Fruit fly (Drosophila melanogaster) whole organism, wandering third instar larva: ENCODE measurements around the gene CG43739.

Experiments used
- Abd-B ChIP-seq: fragments of >200 bp; optimal IDR thresholded peaks from 2 replicates; lab custom pipeline; 2017; ENCODE audit warnings: missing biosample characterization, missing genetic modification characterization
- CG32264 ChIP-seq: fragments of 200-800 bp; sonication (Bioruptor generic); optimal IDR thresholded peaks from 2 replicates; lab custom pipeline; 2016; ENCODE audit warnings: missing biosample characterization, missing genetic modification characterization
- CG9705 ChIP-seq: fragments of 200-800 bp; sonication (Bioruptor generic); optimal IDR thresholded peaks from 2 replicates; lab custom pipeline; 2018; ENCODE audit warnings: missing biosample characterization, mild to moderate bottlenecking, missing genetic modification characterization
- CrebA ChIP-seq: fragments of 200-800 bp; sonication (Bioruptor generic); optimal IDR thresholded peaks from 2 replicates; lab custom pipeline; 2016; ENCODE audit warnings: missing biosample characterization, mild to moderate bottlenecking, missing genetic modification characterization, borderline replicate concordance
- Dfd ChIP-seq: fragments of >200 bp; optimal IDR thresholded peaks from 2 replicates; lab custom pipeline; 2017; ENCODE audit warnings: missing biosample characterization, missing genetic modification characterization
- Dif ChIP-seq: fragments of 200-275, 200-300 bp; sonication (Bioruptor generic); optimal IDR thresholded peaks from 2 replicates; lab custom pipeline; 2018; ENCODE audit warnings: missing biosample characterization, missing genetic modification characterization; ENCODE audit not compliant: partially characterized antibody
- GATAd ChIP-seq: sonication (Bioruptor generic); optimal IDR thresholded peaks from 2 replicates; lab custom pipeline; 2016; ENCODE audit warnings: missing biosample characterization, missing genetic modification characterization
- HLH106 ChIP-seq: fragments of 200-800 bp; optimal IDR thresholded peaks from 3 replicates; lab custom pipeline; 2019; ENCODE audit warnings: missing biosample characterization, mild to moderate bottlenecking, missing genetic modification characterization, moderate library complexity
- Hnf4 ChIP-seq: fragments of 200-800 bp; sonication (Bioruptor generic); optimal IDR thresholded peaks from 2 replicates; lab custom pipeline; 2016; ENCODE audit warnings: missing biosample characterization, mild to moderate bottlenecking, missing genetic modification characterization
- Hr78 ChIP-seq: fragments of >200 bp; optimal IDR thresholded peaks from 2 replicates; lab custom pipeline; 2017; ENCODE audit warnings: missing biosample characterization, missing genetic modification characterization
- Hr83 ChIP-seq: fragments of 200-300 bp; sonication (Bioruptor generic); optimal IDR thresholded peaks from 2 replicates; lab custom pipeline; 2016; ENCODE audit warnings: missing biosample characterization, mild to moderate bottlenecking, missing genetic modification characterization, moderate library complexity; ENCODE audit not compliant: poor library complexity, severe bottlenecking
- Jra ChIP-seq: sonication (Bioruptor generic); optimal IDR thresholded peaks from 2 replicates; lab custom pipeline; 2016; ENCODE audit warnings: missing biosample characterization, missing genetic modification characterization
- Mio ChIP-seq: sonication (Bioruptor generic); optimal IDR thresholded peaks from 2 replicates; lab custom pipeline; 2016; ENCODE audit warnings: missing biosample characterization, missing genetic modification characterization
- Myc ChIP-seq: fragments of >200 bp; optimal IDR thresholded peaks from 2 replicates; lab custom pipeline; 2017
- N ChIP-seq: fragments of >200 bp; optimal IDR thresholded peaks from 2 replicates; lab custom pipeline; 2018; ENCODE audit warnings: missing biosample characterization, missing external identifiers, missing genetic modification characterization
- OdsH ChIP-seq: fragments of 200-800 bp; sonication (Bioruptor generic); optimal IDR thresholded peaks from 2 replicates; lab custom pipeline; 2016; ENCODE audit warnings: missing biosample characterization, mild to moderate bottlenecking, missing genetic modification characterization
- Rel ChIP-seq, 2 experiments: fragments of 200-800 bp; sonication (Bioruptor generic) in 1 of 2; optimal IDR thresholded peaks; 2 replicates in 1 of 2; 3 replicates in 1 of 2; lab custom pipeline; 2016 to 2019; ENCODE audit warnings: mild to moderate bottlenecking in 2 of 2, missing biosample characterization in 2 of 2, missing genetic modification characterization in 2 of 2, moderate library complexity in 1 of 2
- Sp1 ChIP-seq: fragments of 200-800 bp; sonication (Bioruptor generic); optimal IDR thresholded peaks from 3 replicates; lab custom pipeline; 2019; ENCODE audit warnings: missing biosample characterization, mild to moderate bottlenecking, missing genetic modification characterization, moderate library complexity
- Vsx2 ChIP-seq: fragments of 200-300, 225-300 bp; sonication (Bioruptor generic); optimal IDR thresholded peaks from 2 replicates; lab custom pipeline; 2018; ENCODE audit warnings: missing biosample characterization, missing genetic modification characterization; ENCODE audit not compliant: partially characterized antibody
- br ChIP-seq: fragments of 200-800 bp; sonication (Bioruptor generic); optimal IDR thresholded peaks from 2 replicates; lab custom pipeline; 2016; ENCODE audit warnings: missing biosample characterization, missing genetic modification characterization
- brk ChIP-seq: fragments of 200-800 bp; sonication (Bioruptor generic); optimal IDR thresholded peaks from 2 replicates; lab custom pipeline; 2016; ENCODE audit warnings: missing biosample characterization, mild to moderate bottlenecking, missing genetic modification characterization
- dl ChIP-seq, 2 experiments: fragments of 175-275, 200-275 bp in 1 of 2; fragments of 200-275 bp in 1 of 2; sonication (Bioruptor generic); optimal IDR thresholded peaks; lab custom pipeline; 2018; ENCODE audit warnings: mild to moderate bottlenecking in 2 of 2, missing biosample characterization in 2 of 2, missing genetic modification characterization in 2 of 2, moderate library complexity in 2 of 2; ENCODE audit not compliant: partially characterized antibody in 2 of 2, insufficient read depth in 1 of 2
- dmrt93B ChIP-seq: fragments of 200-800 bp; sonication (Bioruptor generic); optimal IDR thresholded peaks from 2 replicates; lab custom pipeline; 2018; ENCODE audit warnings: missing biosample characterization, mild to moderate bottlenecking, missing genetic modification characterization
- dsf ChIP-seq: sonication (Bioruptor generic); optimal IDR thresholded peaks from 2 replicates; lab custom pipeline; 2016; ENCODE audit warnings: missing biosample characterization, missing genetic modification characterization, borderline replicate concordance
- ey ChIP-seq: fragments of 200-800 bp; sonication (Bioruptor generic); optimal IDR thresholded peaks from 2 replicates; lab custom pipeline; 2016; ENCODE audit warnings: missing biosample characterization, missing genetic modification characterization
- foxo ChIP-seq, 2 experiments: fragments of 200-800 bp; sonication (Bioruptor generic); optimal IDR thresholded peaks; 2 replicates in 1 of 2; 3 replicates in 1 of 2; lab custom pipeline; 2016 to 2017; ENCODE audit warnings: missing biosample characterization in 2 of 2, missing genetic modification characterization in 2 of 2
- fru ChIP-seq: fragments of 200-800 bp; sonication (Bioruptor generic); optimal IDR thresholded peaks from 3 replicates; lab custom pipeline; 2016; ENCODE audit warnings: missing biosample characterization, mild to moderate bottlenecking, missing genetic modification characterization
- h ChIP-seq: fragments of 200-800 bp; sonication (Bioruptor generic); optimal IDR thresholded peaks from 3 replicates; lab custom pipeline; 2016; ENCODE audit warnings: missing biosample characterization, mild to moderate bottlenecking, missing genetic modification characterization
- jim ChIP-seq: fragments of 175-275, 200-325 bp; sonication (Bioruptor generic); optimal IDR thresholded peaks from 2 replicates; lab custom pipeline; 2016; ENCODE audit warnings: missing biosample characterization, mild to moderate bottlenecking, missing genetic modification characterization
- lola ChIP-seq: fragments of >200 bp; optimal IDR thresholded peaks from 2 replicates; lab custom pipeline; 2017; ENCODE audit warnings: missing biosample characterization, missing genetic modification characterization
- pan ChIP-seq: fragments of >200 bp; optimal IDR thresholded peaks from 2 replicates; lab custom pipeline; 2017
- psq ChIP-seq: fragments of 200-800 bp; sonication (Bioruptor generic); optimal IDR thresholded peaks from 3 replicates; lab custom pipeline; 2017; ENCODE audit warnings: missing biosample characterization, mild to moderate bottlenecking, missing genetic modification characterization, moderate library complexity
- rgr ChIP-seq: fragments of 200-800 bp; sonication (Bioruptor generic); optimal IDR thresholded peaks from 3 replicates; lab custom pipeline; 2016; ENCODE audit warnings: missing biosample characterization, mild to moderate bottlenecking, missing genetic modification characterization
- sage ChIP-seq: fragments of 200-800 bp; sonication (Bioruptor generic); optimal IDR thresholded peaks from 2 replicates; lab custom pipeline; 2016; ENCODE audit warnings: missing biosample characterization, mild to moderate bottlenecking, missing genetic modification characterization
- sv ChIP-seq: fragments of 200-800 bp; sonication (Bioruptor generic); optimal IDR thresholded peaks from 3 replicates; lab custom pipeline; 2016; ENCODE audit warnings: missing biosample characterization, missing genetic modification characterization
- tai ChIP-seq: sonication (Bioruptor generic); optimal IDR thresholded peaks from 2 replicates; lab custom pipeline; 2016; ENCODE audit warnings: missing biosample characterization, missing genetic modification characterization
- usp ChIP-seq: fragments of >200 bp; optimal IDR thresholded peaks from 2 replicates; lab custom pipeline; 2017; ENCODE audit warnings: missing biosample characterization, missing genetic modification characterization
- woc ChIP-seq: sonication (Bioruptor generic); optimal IDR thresholded peaks from 2 replicates; lab custom pipeline; 2016; ENCODE audit warnings: missing biosample characterization, mild to moderate bottlenecking, missing genetic modification characterization

Gene CG43739

DNA sequence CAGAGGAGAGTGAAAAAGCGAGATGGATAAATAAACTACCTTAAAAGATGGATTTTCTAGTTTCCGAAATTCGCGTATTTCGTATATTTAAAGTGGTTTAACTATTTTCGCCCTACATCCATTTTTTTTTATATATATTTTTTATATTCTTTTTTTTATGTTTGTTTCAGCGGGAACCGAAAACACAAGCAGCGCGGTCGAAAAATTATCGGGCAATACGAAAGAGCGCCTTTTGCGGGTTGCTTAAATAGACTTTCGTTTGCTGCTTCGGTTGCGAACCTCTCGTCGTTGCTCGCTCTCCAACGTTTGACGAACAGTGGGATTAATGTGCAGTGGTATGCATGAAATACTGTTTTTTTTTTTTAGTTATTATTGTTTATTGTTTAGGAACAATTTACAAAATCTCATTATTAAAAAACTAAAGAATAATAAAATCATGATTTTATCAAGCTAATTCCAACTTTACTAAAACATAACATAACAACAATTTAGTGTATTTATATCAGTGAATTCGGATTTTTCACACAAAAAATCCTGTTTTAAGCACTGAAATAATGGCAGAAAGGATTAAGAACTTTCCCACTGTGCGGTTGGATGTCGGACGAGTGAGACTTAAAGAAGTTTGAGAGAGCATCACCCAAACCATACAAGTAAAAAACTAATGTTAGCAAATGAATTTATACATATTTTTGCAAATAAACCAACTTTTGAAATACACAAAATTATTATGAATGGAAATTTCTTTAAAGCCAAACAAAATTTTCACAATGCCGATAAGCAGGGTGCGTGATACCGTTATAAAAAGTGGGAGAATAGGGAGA lies 1.3 kb downstream of the CG43739 start (continued):
- peak; percentile 51 for TF ChIP-seq jim (GFP tag; lab: Kevin White, UChicago)
- TF ChIP-seq dmrt93B (GFP tag; lab: Kevin White, UChicago): peak; percentile 47
- no peak for TF ChIP-seq N
- no peak for TF ChIP-seq dsf
- TF ChIP-seq Hr83 (GFP tag; lab: Kevin White, UChicago): no peak

DNA sequence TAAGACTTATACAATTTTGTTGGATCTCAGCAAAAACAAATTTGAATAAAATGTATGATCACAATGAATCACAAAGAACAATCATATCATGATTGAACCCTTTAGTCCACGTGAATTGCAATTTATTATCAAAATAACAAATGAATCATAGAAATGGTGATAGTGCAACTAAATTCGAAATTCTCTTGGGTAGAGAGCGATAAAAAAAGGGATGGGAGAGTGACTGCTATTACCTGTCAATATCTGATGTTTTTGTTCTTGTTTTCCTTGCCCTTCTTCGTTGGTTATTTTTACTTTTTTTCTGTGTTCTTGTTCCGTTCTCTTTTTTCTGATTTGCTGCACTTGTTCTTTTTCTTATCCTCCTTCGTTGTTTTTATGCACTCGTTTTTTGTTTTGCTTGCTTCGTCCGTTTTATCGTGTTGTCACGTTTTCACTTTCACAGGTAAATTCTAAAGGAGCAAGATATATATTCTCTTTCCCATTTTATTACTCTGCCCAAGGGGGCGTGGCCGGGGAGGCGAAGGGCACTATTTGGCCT lies 2.0 kb downstream of the CG43739 start:
- TF ChIP-seq Mio: no peak
- no peak for TF ChIP-seq GATAd (GFP tag; lab: Kevin White, UChicago)
- peak; percentile 85 for TF ChIP-seq psq (GFP tag; lab: Kevin White, UChicago)
- no peak for TF ChIP-seq brk (GFP tag; lab: Kevin White, UChicago)
- TF ChIP-seq ey: no peak

DNA sequence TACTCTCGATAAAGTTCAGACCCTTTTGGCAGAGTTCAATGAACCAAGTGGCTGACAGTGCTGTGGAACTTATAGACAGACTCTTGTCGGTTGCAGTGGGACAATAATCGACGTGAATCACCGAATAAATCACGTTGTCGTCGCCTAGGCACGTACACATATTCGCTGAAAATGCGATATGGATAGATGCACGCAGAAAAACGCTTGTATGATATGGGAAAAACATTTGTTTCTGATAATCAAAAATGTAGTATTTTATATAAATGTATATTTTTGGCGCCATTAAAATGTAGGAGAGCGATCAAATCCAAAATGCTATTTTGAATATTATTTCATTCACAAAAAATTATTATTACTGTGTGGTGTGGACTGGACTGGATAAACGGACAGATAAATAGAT lies 3.5 kb downstream of the CG43739 start:
- TF ChIP-seq rgr (GFP tag; lab: Kevin White, UChicago) (peak; percentile 71), Rel (GFP tag; optimal IDR thresholded peaks at IDR 0.05; lab: Kevin White, UChicago) (no peak), Rel (tag; optimal IDR thresholded peaks at IDR 0.05; lab: Kevin White, UChicago) (no peak), usp (GFP tag; lab: Kevin White, UChicago) (no peak), CG9705 (GFP tag; lab: Kevin White, UChicago) (no peak), Dif (GFP tag; lab: Kevin White, UChicago) (no peak), dsf (no peak), Sp1 (no peak), Hr83 (GFP tag; lab: Kevin White, UChicago) (no peak), Vsx2 (no peak), CrebA (GFP tag; lab: Kevin White, UChicago) (no peak), OdsH (GFP tag; lab: Kevin White, UChicago) (peak; percentile 53), Myc (no peak), foxo (GFP tag; optimal IDR thresholded peaks at IDR 0.05; lab: Kevin White, UChicago) (peak in 1 of 2 experiments; percentile 51), psq (GFP tag; lab: Kevin White, UChicago) (peak; percentile 21), pan (lab: Kevin White, UChicago) (no peak), lola (GFP tag; lab: Kevin White, UChicago) (no peak), fru (GFP tag; lab: Kevin White, UChicago) (peak; percentile 39), Hr78 (GFP tag; lab: Kevin White, UChicago) (no peak), HLH106 (peak; percentile 10), Jra (no peak), sage (GFP tag; lab: Kevin White, UChicago) (no peak), dl (GFP tag; optimal IDR thresholded peaks at IDR 0.05; lab: Kevin White, UChicago; ENCODE audit: insufficient read depth in 1 of 2, partially characterized antibody in 2 of 2) (no peak), ey (peak; percentile 7), Dfd (GFP tag; lab: Kevin White, UChicago) (no peak), jim (GFP tag; lab: Kevin White, UChicago) (no peak), tai (GFP tag; lab: Kevin White, UChicago) (no peak), Abd-B (GFP tag; lab: Kevin White, UChicago) (no peak), br (GFP tag; lab: Kevin White, UChicago) (peak; percentile 3), CG32264 (GFP tag; lab: Kevin White, UChicago) (no peak), h (peak; percentile 65), Hnf4 (GFP tag; lab: Kevin White, UChicago) (peak; percentile 25), dmrt93B (GFP tag; lab: Kevin White, UChicago) (peak; percentile 1), brk (GFP tag; lab: Kevin White, UChicago) (no peak), sv (GFP tag; lab: Kevin White, UChicago) (peak; percentile 8), N (no peak), woc (GFP tag; lab: Kevin White, UChicago) (no peak), GATAd (GFP tag; lab: Kevin White, UChicago) (no peak), Mio (no peak)
